Worm (Caenorhabditis elegans): ENCODE data around the gene scl-2.

Gene scl-2

ce11 chrIV:13057418-13057817 lies at the start of gene scl-2:
Gene scl-2 (plus strand): TSS chrIV:13057710.
- TF ChIP-seq jun-1 (tag; optimal IDR thresholded peaks at IDR 0.05) = peak; percentile 96
- peak; percentile 73 for TF ChIP-seq pha-4 (tag; optimal IDR thresholded peaks at IDR 0.05)
- no peak for TF ChIP-seq nhr-11 (tag; optimal IDR thresholded peaks at IDR 0.05)
- peak; percentile 19 for TF ChIP-seq skn-1 (tag; optimal IDR thresholded peaks at IDR 0.05)
- TF ChIP-seq nhr-237 (tag; optimal IDR thresholded peaks at IDR 0.05) = no peak
- peak; percentile 99 for TF ChIP-seq elt-2 (tag; optimal IDR thresholded peaks at IDR 0.05)
- no peak for TF ChIP-seq egl-27 (tag; optimal IDR thresholded peaks at IDR 0.05)
- TF ChIP-seq pqm-1 (tag; optimal IDR thresholded peaks at IDR 0.05) = peak; percentile 99

- TF ChIP-seq elt-2 (tag; optimal IDR thresholded peaks at IDR 0.05) (peak; percentile 77), daf-12 (tag; optimal IDR thresholded peaks at IDR 0.05) (no peak), fos-1 (tag; optimal IDR thresholded peaks at IDR 0.05) (no peak), unc-39 (tag; optimal IDR thresholded peaks at IDR 0.05) (no peak), ZK546.5 (tag; optimal IDR thresholded peaks at IDR 0.05) (no peak), mml-1 (tag; optimal IDR thresholded peaks at IDR 0.05) (no peak), pqm-1 (tag; optimal IDR thresholded peaks at IDR 0.05) (peak; percentile 66), ceh-28 (tag; optimal IDR thresholded peaks at IDR 0.05) (no peak), hmg-11 (tag; optimal IDR thresholded peaks at IDR 0.05) (no peak), elt-1 (tag; optimal IDR thresholded peaks at IDR 0.05) (no peak), ztf-4 (tag; optimal IDR thresholded peaks at IDR 0.05) (no peak)
These were observed 48.9 kb upstream of the scl-2 start, which contains the start of gene mbk-2 for ce11 chrIV:13008405-13009208. Gene mbk-2 (plus strand): TSS chrIV:13009158.

- TF ChIP-seq sea-2 (GFP tag; optimal IDR thresholded peaks at IDR 0.05) (no peak), hmg-11 (tag; optimal IDR thresholded peaks at IDR 0.05) (no peak), ceh-82 (tag; optimal IDR thresholded peaks at IDR 0.05) (no peak), egl-27 (tag; optimal IDR thresholded peaks at IDR 0.05) (no peak), zag-1 (tag; optimal IDR thresholded peaks at IDR 0.05) (no peak), ceh-16 (tag; optimal IDR thresholded peaks at IDR 0.05) (no peak), lin-15B (tag; optimal IDR thresholded peaks at IDR 0.05) (no peak), nhr-28 (tag; optimal IDR thresholded peaks at IDR 0.05) (no peak), pha-4 (tag; optimal IDR thresholded peaks at IDR 0.05) (no peak), ceh-28 (tag; optimal IDR thresholded peaks at IDR 0.05) (no peak), nhr-43 (tag; optimal IDR thresholded peaks at IDR 0.05; ENCODE audit: poor library complexity, severe bottlenecking) (no peak), mdl-1 (tag; optimal IDR thresholded peaks at IDR 0.05) (no peak), mml-1 (tag; optimal IDR thresholded peaks at IDR 0.05) (no peak)
These were observed 48.0 kb upstream of the scl-2 start for ce11 chrIV:13009507-13009906.

ce11 chrIV:13013231-13013630 lies 44.3 kb upstream of the scl-2 start:
- TF ChIP-seq ceh-82 (tag; optimal IDR thresholded peaks at IDR 0.05) = no peak
- TF ChIP-seq egl-27 (tag; optimal IDR thresholded peaks at IDR 0.05) = no peak
- no peak for TF ChIP-seq jun-1 (tag; optimal IDR thresholded peaks at IDR 0.05)
- no peak for TF ChIP-seq snpc-4 (tag; optimal IDR thresholded peaks at IDR 0.05)
- no peak for TF ChIP-seq ztf-11 (tag; optimal IDR thresholded peaks at IDR 0.05)
- TF ChIP-seq nhr-23 (tag; optimal IDR thresholded peaks at IDR 0.05) = no peak
- no peak for TF ChIP-seq aly-2 (tag; optimal IDR thresholded peaks at IDR 0.05)
- TF ChIP-seq eor-1 (tag; optimal IDR thresholded peaks at IDR 0.05) = no peak
- no peak for TF ChIP-seq lin-39 (tag; optimal IDR thresholded peaks at IDR 0.05)
- TF ChIP-seq R02D3.7 (tag; optimal IDR thresholded peaks at IDR 0.05) = no peak
- TF ChIP-seq ceh-9 (tag; optimal IDR thresholded peaks at IDR 0.05) = no peak
- TF ChIP-seq fkh-10 (GFP tag; optimal IDR thresholded peaks at IDR 0.05) = no peak
- TF ChIP-seq sea-2 (GFP tag; optimal IDR thresholded peaks at IDR 0.05) = no peak
- TF ChIP-seq nhr-237 (tag; optimal IDR thresholded peaks at IDR 0.05) = no peak
- TF ChIP-seq elt-1 (tag; optimal IDR thresholded peaks at IDR 0.05) = peak; percentile 52
- no peak for TF ChIP-seq daf-12 (tag; optimal IDR thresholded peaks at IDR 0.05)
- TF ChIP-seq fos-1 (tag; optimal IDR thresholded peaks at IDR 0.05) = no peak
- no peak for TF ChIP-seq unc-62 (GFP tag; optimal IDR thresholded peaks at IDR 0.05)
- peak; percentile 59 for TF ChIP-seq nhr-25 (tag; optimal IDR thresholded peaks at IDR 0.05)
- no peak for TF ChIP-seq lsy-12 (tag; optimal IDR thresholded peaks at IDR 0.05)
- no peak for TF ChIP-seq nhr-43 (tag; optimal IDR thresholded peaks at IDR 0.05; ENCODE audit: poor library complexity, severe bottlenecking)
- no peak for TF ChIP-seq lin-15B (tag; optimal IDR thresholded peaks at IDR 0.05)
- no peak for TF ChIP-seq unc-39 (tag; optimal IDR thresholded peaks at IDR 0.05)
- TF ChIP-seq nhr-11 (tag; optimal IDR thresholded peaks at IDR 0.05) = no peak
- peak; percentile 62 for TF ChIP-seq egl-5 (tag; optimal IDR thresholded peaks at IDR 0.05)
- TF ChIP-seq elt-2 (tag; optimal IDR thresholded peaks at IDR 0.05) = no peak

Data from whole organism, L3 larva.